Worm (Caenorhabditis elegans) whole organism, L4/young adult: ENCODE data around the gene ZK1240.8.

Experiments used
- W03F9.2 ChIP-seq: fragments of 150-350 bp; optimal IDR thresholded peaks from 2 replicates; lab custom pipeline; 2014; ENCODE audit warnings: missing biosample characterization, missing genetic modification characterization
- dao-5 ChIP-seq: sonication (generic microtip); optimal IDR thresholded peaks from 2 replicates; lab custom pipeline; 2016; ENCODE audit warnings: missing genotype, missing genetic modification characterization, moderate library complexity, missing compliant biosample characterization
- him-1 ChIP-seq: sonication (generic microtip); optimal IDR thresholded peaks from 2 replicates; lab custom pipeline; 2016; ENCODE audit warnings: missing genotype, missing genetic modification reagents, missing genetic modification characterization, missing compliant biosample characterization

- TF ChIP-seq W03F9.2 (tag; lab: Kevin White, UChicago) (no peak), dao-5 (no peak), him-1 (tag; lab: Kevin White, UChicago) (no peak)
Measured at ce11 chrII:2341515-2341914, 12.7 kb upstream of the ZK1240.8 start, which contains the start of gene enri-1.
